Fruit fly (Drosophila melanogaster) whole organism, embryonic: ENCODE measurements around the gene sau.
A peak's percentile ranks its signal among the peaks of the same experiment; 100 is the strongest.

Experiments used
- Aef1 ChIP-seq: fragments of 200-800 bp; sonication (Bioruptor generic); IDR thresholded peaks from 3 replicates; pipeline ENCODE4 v1.3.6; 2022; ENCODE audit warnings: missing biosample characterization, missing genetic modification characterization
- BtbVII ChIP-seq: fragments of 200-800 bp; sonication (Bioruptor generic); optimal IDR thresholded peaks from 3 replicates; lab custom pipeline; 2017; ENCODE audit warnings: missing biosample characterization, mild to moderate bottlenecking, missing genetic modification characterization
- CG11398 ChIP-seq: fragments of 200-800 bp; sonication (Bioruptor generic); optimal IDR thresholded peaks from 2 replicates; lab custom pipeline; 2016; ENCODE audit warnings: missing biosample characterization, missing genetic modification characterization
- CG11696 ChIP-seq: fragments of 200-800 bp; sonication (Bioruptor generic); IDR thresholded peaks from 2 replicates; pipeline ENCODE4 v1.3.6; 2022; ENCODE audit warnings: missing biosample characterization, missing genetic modification characterization
- CG12071 ChIP-seq: fragments of 200-800 bp; sonication (Bioruptor generic); optimal IDR thresholded peaks from 3 replicates; lab custom pipeline; 2018; ENCODE audit warnings: missing biosample characterization, mild to moderate bottlenecking, missing genetic modification characterization
- CG12299 ChIP-seq: fragments of 200-800 bp; sonication (Bioruptor generic); optimal IDR thresholded peaks from 2 replicates; lab custom pipeline; 2018; ENCODE audit warnings: missing biosample characterization, mild to moderate bottlenecking, missing genetic modification characterization
- CG13123 ChIP-seq: fragments of 200-800 bp; sonication (Bioruptor generic); optimal IDR thresholded peaks from 2 replicates; lab custom pipeline; 2016; ENCODE audit warnings: missing biosample characterization, missing genetic modification characterization
- CG17612 ChIP-seq: fragments of 200-800 bp; sonication (Bioruptor generic); IDR thresholded peaks from 2 replicates; pipeline ENCODE4 v1.3.6; 2022; ENCODE audit warnings: missing biosample characterization, missing genetic modification characterization
- CG30431 ChIP-seq: fragments of 200-800 bp; sonication (Bioruptor generic); optimal IDR thresholded peaks from 2 replicates; lab custom pipeline; 2017; ENCODE audit warnings: missing biosample characterization, missing genetic modification characterization
- CG3065 ChIP-seq: fragments of 200-800 bp; sonication (Bioruptor generic); optimal IDR thresholded peaks from 2 replicates; lab custom pipeline; 2016; ENCODE audit warnings: missing biosample characterization, missing genetic modification characterization
- CG32532 ChIP-seq: fragments of 200-800 bp; sonication (Bioruptor generic); IDR thresholded peaks from 2 replicates; pipeline ENCODE4 v1.3.6; 2022; ENCODE audit warnings: missing biosample characterization, missing genetic modification characterization
- CG32772 ChIP-seq: fragments of 200-800 bp; sonication (Bioruptor generic); IDR thresholded peaks from 2 replicates; pipeline ENCODE4 v1.3.6; 2022; ENCODE audit warnings: missing biosample characterization, missing genetic modification characterization
- CG34224 ChIP-seq: fragments of 200-800 bp; sonication (Bioruptor generic); IDR thresholded peaks from 3 replicates; pipeline ENCODE4 v1.3.6; 2022; ENCODE audit warnings: missing biosample characterization, missing genetic modification characterization; ENCODE audit not compliant: partially characterized antibody
- CG3847 ChIP-seq: fragments of 200-800 bp; sonication (Bioruptor generic); IDR thresholded peaks from 2 replicates; pipeline ENCODE4 v1.3.6; 2022; ENCODE audit warnings: missing biosample characterization, missing genetic modification characterization
- CG4617 ChIP-seq: fragments of 200-800 bp; sonication (Bioruptor generic); optimal IDR thresholded peaks from 3 replicates; lab custom pipeline; 2016; ENCODE audit warnings: missing biosample characterization, missing genetic modification characterization, borderline replicate concordance
- CG5245 ChIP-seq: fragments of 200-800 bp; sonication (Bioruptor generic); optimal IDR thresholded peaks from 3 replicates; lab custom pipeline; 2016; ENCODE audit warnings: missing biosample characterization, missing genetic modification characterization
- CG7786 ChIP-seq: fragments of 200-800 bp; sonication (Bioruptor generic); optimal IDR thresholded peaks from 2 replicates; lab custom pipeline; 2016; ENCODE audit warnings: missing biosample characterization, missing genetic modification characterization
- CG8924 ChIP-seq: fragments of 200-800 bp; optimal IDR thresholded peaks from 3 replicates; lab custom pipeline; 2019; ENCODE audit warnings: missing biosample characterization, mild to moderate bottlenecking, missing genetic modification characterization, moderate library complexity
- CG9817 ChIP-seq: fragments of 200-800 bp; sonication (Bioruptor generic); optimal IDR thresholded peaks from 2 replicates; lab custom pipeline; 2018; ENCODE audit warnings: missing biosample characterization, mild to moderate bottlenecking, missing genetic modification characterization, moderate library complexity
- D ChIP-seq, 2 experiments: fragments of 200-800 bp in 1 of 2; fragments of >200 bp in 1 of 2; sonication (Bioruptor generic) in 1 of 2; optimal IDR thresholded peaks; 2 replicates in 1 of 2; 3 replicates in 1 of 2; lab custom pipeline; 2017; ENCODE audit warnings: mild to moderate bottlenecking in 1 of 2, missing biosample characterization in 1 of 2, missing genetic modification characterization in 1 of 2, missing genetic modification reagents in 1 of 2
- Dfd ChIP-seq, 2 experiments: fragments of >200 bp; optimal IDR thresholded peaks; 2 replicates each; lab custom pipeline; 2017; ENCODE audit warnings: missing biosample characterization in 2 of 2, missing genetic modification characterization in 2 of 2
- Kr ChIP-seq: fragments of 200-800 bp; sonication (Bioruptor generic); optimal IDR thresholded peaks from 2 replicates; lab custom pipeline; 2017; ENCODE audit warnings: missing biosample characterization, mild to moderate bottlenecking, missing genetic modification characterization
- MTF-1 ChIP-seq: fragments of 200-800 bp; sonication (Bioruptor generic); optimal IDR thresholded peaks from 2 replicates; lab custom pipeline; 2018; ENCODE audit warnings: missing biosample characterization, mild to moderate bottlenecking, missing genetic modification characterization, borderline replicate concordance
- Med ChIP-seq: fragments of 200-800 bp; sonication (Bioruptor generic); peaks from one replicate; lab custom pipeline; 2016; ENCODE audit warnings: missing biosample characterization, missing genetic modification characterization, mild to moderate bottlenecking, inconsistent platforms, moderate library complexity
- Ravus ChIP-seq: fragments of 200-800 bp; sonication (Bioruptor generic); IDR thresholded peaks from 2 replicates; pipeline ENCODE4 v1.3.6; 2022; ENCODE audit warnings: missing biosample characterization, missing genetic modification characterization
- Six4 ChIP-seq: fragments of 200-800 bp; sonication (Bioruptor generic); optimal IDR thresholded peaks from 2 replicates; lab custom pipeline; 2016; ENCODE audit warnings: missing biosample characterization, missing genetic modification characterization
- Spps ChIP-seq: fragments of 200-800 bp; sonication (Bioruptor generic); optimal IDR thresholded peaks from 2 replicates; lab custom pipeline; 2018; ENCODE audit warnings: missing biosample characterization, mild to moderate bottlenecking, missing genetic modification characterization
- Sry-δ ChIP-seq: fragments of 200-800 bp; sonication (Bioruptor generic); optimal IDR thresholded peaks from 2 replicates; lab custom pipeline; 2016; ENCODE audit warnings: missing biosample characterization, missing genetic modification characterization
- Stat92E ChIP-seq, 3 experiments: fragments of >200 bp in 2 of 3; fragments of 200-800 bp in 1 of 3; sonication (Bioruptor generic) in 1 of 3; optimal IDR thresholded peaks; 2 replicates each; lab custom pipeline; 2017 to 2019; ENCODE audit warnings: missing biosample characterization in 3 of 3, missing genetic modification characterization in 3 of 3, mild to moderate bottlenecking in 1 of 3, moderate library complexity in 1 of 3
- ab ChIP-seq: fragments of 200-800 bp; sonication (Bioruptor generic); optimal IDR thresholded peaks from 2 replicates; lab custom pipeline; 2016; ENCODE audit warnings: missing biosample characterization, missing genetic modification characterization
- ap ChIP-seq: fragments of 200-800 bp; sonication (Bioruptor generic); IDR thresholded peaks from 2 replicates; pipeline ENCODE4 v1.3.6; 2022; ENCODE audit warnings: missing biosample characterization, missing genetic modification characterization
- ase ChIP-seq: fragments of 200-800 bp; sonication (Bioruptor generic); IDR thresholded peaks from 3 replicates; pipeline ENCODE4 v1.3.6; 2022; ENCODE audit warnings: missing biosample characterization, missing genetic modification characterization
- bcd ChIP-seq: fragments of 200-800 bp; sonication (Bioruptor generic); optimal IDR thresholded peaks from 2 replicates; lab custom pipeline; 2017; ENCODE audit warnings: missing biosample characterization, mild to moderate bottlenecking, missing genetic modification characterization
- br ChIP-seq: fragments of >200 bp; optimal IDR thresholded peaks from 2 replicates; lab custom pipeline; 2017
- ci ChIP-seq: fragments of 200-800 bp; sonication (Bioruptor generic); IDR thresholded peaks from 3 replicates; pipeline ENCODE4 v1.3.6; 2022; ENCODE audit warnings: missing biosample characterization, missing genetic modification characterization
- cwo ChIP-seq: fragments of 200-800 bp; sonication (Bioruptor generic); optimal IDR thresholded peaks from 3 replicates; lab custom pipeline; 2017; ENCODE audit warnings: missing biosample characterization, missing genetic modification characterization, mild to moderate bottlenecking, moderate library complexity, missing genetic modification reagents
- dimm ChIP-seq: fragments of 200-800 bp; sonication (Bioruptor generic); IDR thresholded peaks from 2 replicates; pipeline ENCODE4 v1.3.6; 2022; ENCODE audit warnings: missing biosample characterization, missing genetic modification characterization
- emc ChIP-seq: fragments of 200-800 bp; sonication (Bioruptor generic); optimal IDR thresholded peaks from 2 replicates; lab custom pipeline; 2016; ENCODE audit warnings: missing biosample characterization, missing genetic modification characterization
- ewg ChIP-seq: fragments of 200-800 bp; sonication (Bioruptor generic); optimal IDR thresholded peaks from 3 replicates; lab custom pipeline; 2017; ENCODE audit warnings: mild to moderate bottlenecking, missing biosample characterization, missing genetic modification reagents, missing genetic modification characterization
- ftz-f1 ChIP-seq: fragments of 200-800 bp; sonication (Bioruptor generic); optimal IDR thresholded peaks from 2 replicates; lab custom pipeline; 2016; ENCODE audit warnings: missing biosample characterization, missing genetic modification characterization
- her ChIP-seq: fragments of 200-800 bp; sonication (Bioruptor generic); optimal IDR thresholded peaks from 2 replicates; lab custom pipeline; 2016; ENCODE audit warnings: missing biosample characterization, missing genetic modification characterization
- nerfin-2 ChIP-seq: fragments of 200-800 bp; sonication (Bioruptor generic); IDR thresholded peaks from 2 replicates; pipeline ENCODE4 v1.3.6; 2022; ENCODE audit warnings: missing biosample characterization, missing genetic modification characterization; ENCODE audit not compliant: partially characterized antibody
- prd ChIP-seq, 3 experiments: fragments of >200 bp in 2 of 3; fragments of 200-800 bp in 1 of 3; sonication (Bioruptor generic) in 1 of 3; optimal IDR thresholded peaks in 2 of 3; IDR thresholded peaks in 1 of 3; 2 replicates in 2 of 3; 3 replicates in 1 of 3; pipeline versions ENCODE4 v1.3.6 to Lab custom; 2017 to 2022; ENCODE audit warnings: missing biosample characterization in 1 of 3, missing genetic modification characterization in 1 of 3
- scrt ChIP-seq: fragments of 200-800 bp; sonication (Bioruptor generic); optimal IDR thresholded peaks from 2 replicates; lab custom pipeline; 2018; ENCODE audit warnings: missing biosample characterization, mild to moderate bottlenecking, missing genetic modification characterization, moderate library complexity
- sd ChIP-seq: fragments of 200-800 bp; sonication (Bioruptor generic); optimal IDR thresholded peaks from 3 replicates; lab custom pipeline; 2018; ENCODE audit warnings: missing biosample characterization, mild to moderate bottlenecking, missing genetic modification characterization, moderate library complexity
- slou ChIP-seq: fragments of 200-800 bp; sonication (Bioruptor generic); optimal IDR thresholded peaks from 3 replicates; lab custom pipeline; 2016; ENCODE audit warnings: missing biosample characterization, missing genetic modification characterization
- sob ChIP-seq: fragments of 200-800 bp; sonication (Bioruptor generic); IDR thresholded peaks from 2 replicates; pipeline ENCODE4 v1.3.6; 2022; ENCODE audit warnings: missing biosample characterization, missing genetic modification characterization
- tgo ChIP-seq: fragments of 200-800 bp; sonication (Bioruptor generic); IDR thresholded peaks from 3 replicates; pipeline ENCODE4 v1.3.6; 2022; ENCODE audit warnings: missing biosample characterization, missing genetic modification characterization
- vfl ChIP-seq: fragments of 200-800 bp; sonication (Bioruptor generic); optimal IDR thresholded peaks from 2 replicates; lab custom pipeline; 2016; ENCODE audit warnings: missing biosample characterization, missing genetic modification characterization
- wek ChIP-seq: fragments of 200-800 bp; sonication (Bioruptor generic); optimal IDR thresholded peaks from 3 replicates; lab custom pipeline; 2018; ENCODE audit warnings: missing biosample characterization, mild to moderate bottlenecking, missing genetic modification characterization, moderate library complexity

sau gene

DNA sequence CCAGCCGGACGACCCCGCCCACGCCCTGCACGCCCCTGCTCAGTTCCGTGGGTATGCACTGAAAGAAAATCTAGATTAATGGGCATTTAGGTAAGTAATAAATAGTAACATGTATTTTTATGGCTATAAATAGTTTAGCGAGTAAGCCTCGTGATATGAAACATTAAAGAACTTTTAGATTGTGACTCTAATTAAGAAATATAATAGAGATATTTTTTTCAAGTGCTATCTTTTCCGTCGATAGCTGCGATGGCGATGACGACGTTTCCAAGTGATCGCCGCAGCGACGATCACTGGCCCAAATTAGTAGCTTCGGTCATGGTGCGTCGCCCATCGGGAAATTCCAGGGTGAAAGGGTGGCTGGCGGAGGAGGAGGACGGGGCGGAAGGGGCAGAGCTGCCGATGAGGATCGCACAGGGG, 46.0 kb upstream of the sau start (continued):
- TF ChIP-seq CG12299 (tag; lab: Kevin White, UChicago) (peak; percentile 81), CG12071 (peak; percentile 88), ase (GFP tag; lab: Robert Waterston, UW) (peak; percentile 90), CG32532 (GFP tag; lab: Robert Waterston, UW) (peak; percentile 89), CG30431 (GFP tag; lab: Kevin White, UChicago) (peak; percentile 78), Ravus (peak; percentile 58), Stat92E (GFP tag; optimal IDR thresholded peaks at IDR 0.05; lab: Kevin White, UChicago) (peak in 1 of 3 experiments; percentile 87), MTF-1 (GFP tag; lab: Kevin White, UChicago) (peak; percentile 84), CG34224 (no peak), CG11398 (GFP tag; lab: Kevin White, UChicago) (peak; percentile 72), wek (GFP tag; lab: Kevin White, UChicago) (peak; percentile 66), ci (GFP tag; lab: Robert Waterston, UW) (peak; percentile 97), CG3847 (GFP tag; lab: Robert Waterston, UW) (peak; percentile 81), BtbVII (peak; percentile 82), CG17612 (GFP tag; lab: Robert Waterston, UW) (peak; percentile 65; the same call in 1 of the 2 replicates), ftz-f1 (peak; percentile 10), CG4617 (peak; percentile 46), CG13123 (peak; percentile 75), her (GFP tag; lab: Kevin White, UChicago) (peak; percentile 54), Kr (GFP tag; lab: Kevin White, UChicago) (no peak), dimm (GFP tag; lab: Robert Waterston, UW) (peak; percentile 79), emc (GFP tag; lab: Kevin White, UChicago) (peak; percentile 17), ewg (GFP tag; lab: Kevin White, UChicago) (peak; percentile 85), sob (GFP tag; lab: Robert Waterston, UW) (peak; percentile 87), br (lab: Kevin White, UChicago) (no peak), slou (GFP tag; lab: Kevin White, UChicago) (peak; percentile 51), CG5245 (GFP tag; lab: Kevin White, UChicago) (peak; percentile 85), Aef1 (GFP tag; lab: Robert Waterston, UW) (peak; percentile 80), CG11696 (GFP tag; lab: Robert Waterston, UW) (peak; percentile 85), bcd (GFP tag; lab: Kevin White, UChicago) (peak; percentile 90), Six4 (GFP tag; lab: Kevin White, UChicago) (peak; percentile 92), CG3065 (GFP tag; lab: Kevin White, UChicago) (peak; percentile 69), CG32772 (GFP tag; lab: Robert Waterston, UW) (peak; percentile 90), Spps (tag; lab: Kevin White, UChicago) (peak; percentile 91), CG7786 (GFP tag; lab: Kevin White, UChicago) (peak; percentile 64), vfl (peak; percentile 63), ab (GFP tag; lab: Kevin White, UChicago) (peak; percentile 2), Sry-δ (GFP tag; lab: Kevin White, UChicago) (peak; percentile 35), CG8924 (tag; lab: Kevin White, UChicago) (peak; percentile 93), nerfin-2 (GFP tag; lab: Robert Waterston, UW) (no peak), ap (GFP tag; lab: Robert Waterston, UW) (peak; percentile 91), CG9817 (peak; percentile 81), D (optimal IDR thresholded peaks at IDR 0.05; lab: Kevin White, UChicago) (no peak), D (GFP tag; optimal IDR thresholded peaks at IDR 0.05; lab: Kevin White, UChicago) (peak; percentile 92), scrt (peak; percentile 82), Dfd (GFP tag; optimal IDR thresholded peaks at IDR 0.05; lab: Kevin White, UChicago) (no peak), tgo (GFP tag; lab: Robert Waterston, UW) (peak; percentile 90), cwo (peak; percentile 82), prd (optimal IDR thresholded peaks at IDR 0.05; lab: Kevin White, UChicago) (no peak), prd (GFP tag; IDR thresholded peaks at IDR 0.05; lab: Robert Waterston, UW) (peak; percentile 93), Med (peak; percentile 97), sd (peak; percentile 54)
